Fruit fly (Drosophila melanogaster) whole organism, prepupa: ENCODE data around the gene gzl.
A peak's percentile ranks its signal among the peaks of the same experiment; 100 is the strongest.

Experiments
- Blimp-1 ChIP-seq: fragments of 200-800 bp; sonication (Bioruptor generic); optimal IDR thresholded peaks from 3 replicates; lab custom pipeline; 2017; ENCODE audit warnings: missing biosample characterization, missing genetic modification characterization, mild to moderate bottlenecking, moderate library complexity, missing genetic modification reagents
- CG10631 ChIP-seq: fragments of 200-800 bp; sonication (Bioruptor generic); optimal IDR thresholded peaks from 2 replicates; lab custom pipeline; 2016; ENCODE audit warnings: missing biosample characterization, missing genetic modification characterization
- CG10669 ChIP-seq: fragments of 200-800 bp; sonication (Bioruptor generic); optimal IDR thresholded peaks from 3 replicates; lab custom pipeline; 2018; ENCODE audit warnings: missing biosample characterization, mild to moderate bottlenecking, missing genetic modification characterization, moderate library complexity
- CG11294 ChIP-seq: fragments of 200-800 bp; sonication (Bioruptor generic); IDR thresholded peaks from 2 replicates; pipeline ENCODE4 v1.3.6; 2022; ENCODE audit warnings: missing biosample characterization, missing genetic modification characterization
- CG11762 ChIP-seq: fragments of 200-800 bp; sonication (Bioruptor generic); optimal IDR thresholded peaks from 3 replicates; lab custom pipeline; 2016; ENCODE audit warnings: missing biosample characterization, missing genetic modification characterization; ENCODE audit not compliant: insufficient read depth
- CG11902 ChIP-seq: fragments of 200-800 bp; sonication (Bioruptor generic); optimal IDR thresholded peaks from 3 replicates; lab custom pipeline; 2016; ENCODE audit warnings: missing biosample characterization, missing genetic modification characterization
- CG15336 ChIP-seq: fragments of 200-800 bp; sonication (Bioruptor generic); IDR thresholded peaks from 2 replicates; pipeline ENCODE4 v1.3.6; 2022; ENCODE audit warnings: missing biosample characterization, missing genetic modification characterization
- CG16779 ChIP-seq: fragments of 200-800 bp; sonication (Bioruptor generic); optimal IDR thresholded peaks from 3 replicates; lab custom pipeline; 2017; ENCODE audit warnings: missing biosample characterization, mild to moderate bottlenecking, missing genetic modification characterization
- CG3032 ChIP-seq: fragments of 200-800 bp; optimal IDR thresholded peaks from 2 replicates; lab custom pipeline; 2019; ENCODE audit warnings: missing biosample characterization, mild to moderate bottlenecking, missing genetic modification characterization, moderate library complexity
- CG31627 ChIP-seq: fragments of 200-800 bp; sonication (Bioruptor generic); optimal IDR thresholded peaks from 3 replicates; lab custom pipeline; 2016; ENCODE audit warnings: missing biosample characterization, missing genetic modification characterization
- CG32006 ChIP-seq: fragments of 200-800 bp; sonication (Bioruptor generic); optimal IDR thresholded peaks from 3 replicates; lab custom pipeline; 2017; ENCODE audit warnings: missing biosample characterization, mild to moderate bottlenecking, missing genetic modification characterization
- CG3919 ChIP-seq: fragments of 200-800 bp; sonication (Bioruptor generic); optimal IDR thresholded peaks from 3 replicates; lab custom pipeline; 2016; ENCODE audit warnings: missing biosample characterization, missing genetic modification characterization
- CG4318 ChIP-seq: fragments of 200-800 bp; sonication (Bioruptor generic); optimal IDR thresholded peaks from 3 replicates; lab custom pipeline; 2017; ENCODE audit warnings: missing biosample characterization, mild to moderate bottlenecking, missing genetic modification characterization
- CG6163 ChIP-seq: fragments of 200-800 bp; sonication (Bioruptor generic); IDR thresholded peaks from 3 replicates; pipeline ENCODE4 v1.3.6; 2022; ENCODE audit warnings: missing biosample characterization, missing genetic modification characterization
- CG6276 ChIP-seq: fragments of 200-800 bp; sonication (Bioruptor generic); optimal IDR thresholded peaks from 2 replicates; lab custom pipeline; 2017; ENCODE audit warnings: missing biosample characterization, mild to moderate bottlenecking, missing genetic modification characterization
- CG6792 ChIP-seq: fragments of 200-800 bp; sonication (Bioruptor generic); optimal IDR thresholded peaks from 3 replicates; lab custom pipeline; 2016; ENCODE audit warnings: missing biosample characterization, missing genetic modification characterization
- CG6854 ChIP-seq: fragments of 200-800 bp; sonication (Bioruptor generic); optimal IDR thresholded peaks from 2 replicates; lab custom pipeline; 2017; ENCODE audit warnings: missing biosample characterization, mild to moderate bottlenecking, missing genetic modification characterization
- CG8119 ChIP-seq: fragments of 200-800 bp; sonication (Bioruptor generic); IDR thresholded peaks from 3 replicates; pipeline ENCODE4 v1.3.6; 2022; ENCODE audit warnings: missing biosample characterization, missing genetic modification characterization
- CG8632 ChIP-seq: fragments of 200-800 bp; sonication (Bioruptor generic); optimal IDR thresholded peaks from 3 replicates; lab custom pipeline; 2016; ENCODE audit warnings: missing biosample characterization, missing genetic modification characterization
- CG9139 ChIP-seq: fragments of 200-800 bp; sonication (Bioruptor generic); optimal IDR thresholded peaks from 3 replicates; lab custom pipeline; 2017; ENCODE audit warnings: missing biosample characterization, mild to moderate bottlenecking, missing genetic modification characterization
- Eip75B ChIP-seq: fragments of 200-800 bp; sonication (Bioruptor generic); optimal IDR thresholded peaks from 3 replicates; lab custom pipeline; 2016; ENCODE audit warnings: missing biosample characterization, missing genetic modification characterization
- Eip93F ChIP-seq: fragments of 200-800 bp; sonication (Bioruptor generic); optimal IDR thresholded peaks from 2 replicates; lab custom pipeline; 2016; ENCODE audit warnings: missing biosample characterization, mild to moderate bottlenecking, missing genetic modification characterization
- Ets21C ChIP-seq: fragments of 200-800 bp; sonication (Bioruptor generic); optimal IDR thresholded peaks from 3 replicates; lab custom pipeline; 2016; ENCODE audit warnings: missing biosample characterization, missing genetic modification characterization
- Ets96B ChIP-seq: fragments of 200-800 bp; optimal IDR thresholded peaks from 2 replicates; lab custom pipeline; 2019; ENCODE audit warnings: missing biosample characterization, mild to moderate bottlenecking, missing genetic modification characterization, moderate library complexity
- Hr38 ChIP-seq: sonication (Bioruptor generic); optimal IDR thresholded peaks from 2 replicates; lab custom pipeline; 2016; ENCODE audit warnings: missing biosample characterization, missing genetic modification characterization
- Hr39 ChIP-seq: fragments of 200-800 bp; sonication (Bioruptor generic); optimal IDR thresholded peaks from 2 replicates; lab custom pipeline; 2016; ENCODE audit warnings: missing biosample characterization, missing genetic modification characterization
- Hr4 ChIP-seq: fragments of 200-800 bp; sonication (Bioruptor generic); optimal IDR thresholded peaks from 3 replicates; lab custom pipeline; 2016; ENCODE audit warnings: missing biosample characterization, missing genetic modification characterization
- Lpt ChIP-seq: fragments of 200-800 bp; sonication (Bioruptor generic); optimal IDR thresholded peaks from 3 replicates; lab custom pipeline; 2016; ENCODE audit warnings: missing biosample characterization, missing genetic modification characterization
- Met ChIP-seq: fragments of 200-800 bp; sonication (Bioruptor generic); optimal IDR thresholded peaks from 3 replicates; lab custom pipeline; 2016; ENCODE audit warnings: missing biosample characterization, missing genetic modification characterization
- OdsH ChIP-seq: fragments of 200-800 bp; sonication (Bioruptor generic); optimal IDR thresholded peaks from 3 replicates; lab custom pipeline; 2016; ENCODE audit warnings: missing biosample characterization, missing genetic modification characterization
- Sox102F ChIP-seq: fragments of 200-800 bp; sonication (Bioruptor generic); optimal IDR thresholded peaks from 2 replicates; lab custom pipeline; 2016; ENCODE audit warnings: missing biosample characterization, mild to moderate bottlenecking, missing genetic modification characterization
- Sox14 ChIP-seq: fragments of 200-800 bp; sonication (Bioruptor generic); optimal IDR thresholded peaks from 3 replicates; lab custom pipeline; 2016; ENCODE audit warnings: missing biosample characterization, missing genetic modification characterization
- Sox15 ChIP-seq: fragments of 200-800 bp; sonication (Bioruptor generic); optimal IDR thresholded peaks from 3 replicates; lab custom pipeline; 2016; ENCODE audit warnings: missing biosample characterization, missing genetic modification characterization
- achi ChIP-seq: fragments of 200-800 bp; sonication (Bioruptor generic); optimal IDR thresholded peaks from 3 replicates; lab custom pipeline; 2016; ENCODE audit warnings: missing biosample characterization, missing genetic modification characterization
- acj6 ChIP-seq: fragments of 200-800 bp; sonication (Bioruptor generic); optimal IDR thresholded peaks from 3 replicates; lab custom pipeline; 2016; ENCODE audit warnings: missing biosample characterization, missing genetic modification characterization
- eg ChIP-seq: fragments of 200-800 bp; sonication (Bioruptor generic); IDR thresholded peaks from 3 replicates; pipeline ENCODE4 v1.3.6; 2022; ENCODE audit warnings: missing biosample characterization, missing genetic modification characterization
- esn ChIP-seq: fragments of 200-800 bp; sonication (Bioruptor generic); optimal IDR thresholded peaks from 2 replicates; lab custom pipeline; 2016; ENCODE audit warnings: missing biosample characterization, mild to moderate bottlenecking, missing genetic modification characterization, moderate library complexity
- fd59A ChIP-seq: fragments of 200-800 bp; sonication (Bioruptor generic); optimal IDR thresholded peaks from 2 replicates; lab custom pipeline; 2017; ENCODE audit warnings: missing biosample characterization, mild to moderate bottlenecking, missing genetic modification characterization, missing genetic modification reagents
- fd85E ChIP-seq: fragments of 200-800 bp; sonication (Bioruptor generic); optimal IDR thresholded peaks from 3 replicates; lab custom pipeline; 2016; ENCODE audit warnings: missing biosample characterization, missing genetic modification characterization
- fkh ChIP-seq: fragments of 200-800 bp; sonication (Bioruptor generic); optimal IDR thresholded peaks from 3 replicates; lab custom pipeline; 2017; ENCODE audit warnings: missing biosample characterization, mild to moderate bottlenecking, missing genetic modification characterization, moderate library complexity
- lz ChIP-seq: fragments of 200-800 bp; sonication (Bioruptor generic); optimal IDR thresholded peaks from 3 replicates; lab custom pipeline; 2016; ENCODE audit warnings: missing biosample characterization, missing genetic modification characterization
- pdm3 ChIP-seq: fragments of 200-800 bp; sonication (Bioruptor generic); optimal IDR thresholded peaks from 3 replicates; lab custom pipeline; 2016; ENCODE audit warnings: missing biosample characterization, missing genetic modification characterization
- salr ChIP-seq, 2 experiments: fragments of 200-800 bp; sonication (Bioruptor generic); optimal IDR thresholded peaks; 3 replicates each; lab custom pipeline; 2016 to 2018; ENCODE audit warnings: missing biosample characterization in 2 of 2, missing genetic modification characterization in 2 of 2, mild to moderate bottlenecking in 1 of 2
- ss ChIP-seq, 2 experiments: fragments of 200-800 bp; sonication (Bioruptor generic); optimal IDR thresholded peaks; 2 replicates in 1 of 2; 3 replicates in 1 of 2; lab custom pipeline; 2017 to 2018; ENCODE audit warnings: mild to moderate bottlenecking in 2 of 2, missing biosample characterization in 2 of 2, missing genetic modification characterization in 2 of 2, moderate library complexity in 1 of 2
- vri ChIP-seq: fragments of 200-800 bp; sonication (Bioruptor generic); optimal IDR thresholded peaks from 3 replicates; lab custom pipeline; 2016; ENCODE audit warnings: missing biosample characterization, mild to moderate bottlenecking, missing genetic modification characterization

The gzl gene

dm6 chr3R:6414439-6415344 is 32.0 kb downstream of the gzl start (continued):
- TF ChIP-seq Hr39 (GFP tag; lab: Kevin White, UChicago) (no peak), CG8632 (GFP tag; lab: Kevin White, UChicago) (no peak), CG6163 (GFP tag; lab: Robert Waterston, UW) (no peak), CG6854 (GFP tag; lab: Kevin White, UChicago) (no peak), Ets96B (tag; lab: Kevin White, UChicago) (no peak), eg (GFP tag; lab: Robert Waterston, UW) (no peak), Met (no peak), lz (GFP tag; lab: Kevin White, UChicago) (no peak), CG3919 (peak; percentile 10), fd85E (no peak), Sox14 (GFP tag; lab: Kevin White, UChicago) (no peak), CG6792 (no peak), OdsH (peak; percentile 39), Blimp-1 (GFP tag; lab: Kevin White, UChicago) (no peak), vri (GFP tag; lab: Kevin White, UChicago) (no peak), ss (GFP tag; optimal IDR thresholded peaks at IDR 0.05; lab: Kevin White, UChicago) (no peak), achi (GFP tag; lab: Kevin White, UChicago) (peak; percentile 24), Ets21C (GFP tag; lab: Kevin White, UChicago) (no peak), salr (GFP tag; optimal IDR thresholded peaks at IDR 0.05; lab: Kevin White, UChicago) (peak in 1 of 2 experiments; percentile 25), pdm3 (GFP tag; lab: Kevin White, UChicago) (no peak), CG32006 (GFP tag; lab: Kevin White, UChicago) (peak; percentile 62), CG6276 (GFP tag; lab: Kevin White, UChicago) (no peak), CG11762 (no peak), fd59A (no peak), CG11902 (GFP tag; lab: Kevin White, UChicago) (no peak), esn (GFP tag; lab: Kevin White, UChicago) (no peak), CG3032 (tag; lab: Kevin White, UChicago) (no peak), Hr38 (GFP tag; lab: Kevin White, UChicago) (no peak)

DNA sequence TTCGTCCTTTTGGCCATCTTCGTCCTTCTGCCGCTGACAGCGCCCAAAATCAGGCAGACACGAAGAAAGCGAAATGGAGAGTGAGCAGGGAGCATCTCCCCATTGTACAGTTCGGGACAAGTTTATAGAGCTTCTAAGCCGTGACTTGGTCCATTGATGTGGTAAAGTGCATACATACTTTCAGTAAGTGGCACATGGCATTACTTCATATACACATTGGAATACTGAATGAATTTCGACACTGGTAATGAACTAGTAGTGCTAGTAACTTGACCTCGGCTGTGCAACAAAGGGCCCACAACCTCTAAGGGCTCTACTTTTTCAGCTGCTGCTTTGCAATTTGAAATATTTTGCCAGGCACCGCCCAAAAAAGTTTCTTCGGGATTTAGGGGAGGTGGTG is 33.5 kb downstream of the gzl start:
- TF ChIP-seq Lpt (GFP tag; lab: Kevin White, UChicago) (no peak), CG4318 (peak; percentile 10), Sox102F (peak; percentile 53), Ets96B (tag; lab: Kevin White, UChicago) (peak; percentile 0), lz (GFP tag; lab: Kevin White, UChicago) (peak; percentile 56), CG11294 (0 out of 2 replicates have a peak, but pooled peaks have one; percentile 17), Hr4 (GFP tag; lab: Kevin White, UChicago) (peak; percentile 44), CG15336 (GFP tag; lab: Robert Waterston, UW) (peak; percentile 51), CG9139 (GFP tag; lab: Kevin White, UChicago) (no peak), acj6 (peak; percentile 20), esn (GFP tag; lab: Kevin White, UChicago) (peak; percentile 47), CG10631 (GFP tag; lab: Kevin White, UChicago) (peak; percentile 14), CG32006 (GFP tag; lab: Kevin White, UChicago) (peak; percentile 38), Eip93F (GFP tag; lab: Kevin White, UChicago) (no peak), CG16779 (tag; lab: Kevin White, UChicago) (no peak), fd59A (peak; percentile 9), CG11902 (GFP tag; lab: Kevin White, UChicago) (peak; percentile 14), fd85E (no peak), Ets21C (GFP tag; lab: Kevin White, UChicago) (peak; percentile 34), Eip75B (GFP tag; lab: Kevin White, UChicago) (peak; percentile 20), CG6163 (GFP tag; lab: Robert Waterston, UW) (peak; percentile 75), CG3032 (tag; lab: Kevin White, UChicago) (peak; percentile 27), Sox15 (peak; percentile 18), CG31627 (GFP tag; lab: Kevin White, UChicago) (peak; percentile 55), fkh (GFP tag; lab: Kevin White, UChicago) (peak; percentile 2), OdsH (peak; percentile 46), vri (GFP tag; lab: Kevin White, UChicago) (peak; percentile 38), CG8119 (GFP tag; lab: Robert Waterston, UW) (peak; percentile 45; the same call in 2 of the 3 replicates), Hr38 (GFP tag; lab: Kevin White, UChicago) (no peak), eg (GFP tag; lab: Robert Waterston, UW) (peak; percentile 60), CG10669 (GFP tag; lab: Kevin White, UChicago) (peak; percentile 31), Hr39 (GFP tag; lab: Kevin White, UChicago) (peak; percentile 60), Met (peak; percentile 40), achi (GFP tag; lab: Kevin White, UChicago) (peak; percentile 41)
